Fruit fly (Drosophila melanogaster) whole organism, embryonic: ENCODE results near the gene Mnn1.

Experiments
- Antp ChIP-seq: fragments of 200-800 bp; sonication (Bioruptor generic); optimal IDR thresholded peaks from 3 replicates; lab custom pipeline; 2016; ENCODE audit warnings: missing biosample characterization, missing genetic modification characterization
- HLH4C ChIP-seq: fragments of 200-800 bp; sonication (Bioruptor generic); IDR thresholded peaks from 3 replicates; pipeline ENCODE4 v1.3.6; 2022; ENCODE audit warnings: missing biosample characterization, missing genetic modification characterization; ENCODE audit not compliant: partially characterized antibody
- emc ChIP-seq: fragments of 200-800 bp; sonication (Bioruptor generic); optimal IDR thresholded peaks from 2 replicates; lab custom pipeline; 2016; ENCODE audit warnings: missing biosample characterization, missing genetic modification characterization
- run ChIP-seq: fragments of 200-800 bp; sonication (Bioruptor generic); optimal IDR thresholded peaks from 3 replicates; lab custom pipeline; 2018; ENCODE audit warnings: missing biosample characterization, mild to moderate bottlenecking, missing genetic modification characterization
- sim ChIP-seq: fragments of 200-800 bp; sonication (Bioruptor generic); IDR thresholded peaks from 2 replicates; pipeline ENCODE4 v1.3.6; 2022; ENCODE audit warnings: missing biosample characterization, missing genetic modification characterization

DNA sequence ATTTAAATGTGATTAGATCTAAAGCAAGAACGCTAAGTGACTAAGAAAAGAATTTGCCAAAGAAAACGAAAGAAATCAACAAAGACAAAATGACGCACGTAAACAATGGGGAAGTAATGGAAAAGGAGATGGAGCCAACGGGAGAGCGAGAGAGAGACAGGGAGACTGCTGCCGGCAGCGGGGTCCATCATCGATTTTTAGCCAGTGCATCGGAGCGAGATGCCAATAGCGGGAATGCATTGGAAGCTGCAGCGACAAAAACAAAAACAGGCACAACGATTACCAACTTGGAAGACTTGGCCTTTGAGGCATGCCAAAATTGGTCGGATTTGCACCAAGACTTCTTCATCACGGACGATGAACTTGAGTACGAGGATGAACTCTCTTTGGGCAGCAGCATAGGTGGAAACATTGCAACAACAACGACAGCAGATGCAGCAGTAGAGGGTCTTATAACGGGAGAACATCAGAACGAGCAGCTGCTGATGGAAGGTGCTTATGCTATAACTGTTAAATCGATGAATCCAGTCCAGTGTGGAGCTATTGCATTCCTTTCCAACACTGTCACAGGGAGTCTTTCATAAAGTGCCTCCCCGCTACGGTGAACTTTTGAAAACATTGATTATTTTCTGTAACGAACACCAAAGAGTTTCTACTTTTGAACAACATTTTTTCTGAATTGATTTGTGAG is 5.5 kb upstream of the Mnn1 start:
- TF ChIP-seq sim (GFP tag; lab: Robert Waterston, UW) (no peak), Antp (GFP tag; lab: Kevin White, UChicago) (no peak), run (tag; lab: Kevin White, UChicago) (no peak), HLH4C (GFP tag; lab: Robert Waterston, UW) (no peak), emc (GFP tag; lab: Kevin White, UChicago) (no peak)
